Fruit fly (Drosophila melanogaster): ENCODE measurements around the gene Pxt.

- TF ChIP-seq sage (GFP tag; optimal IDR thresholded peaks at IDR 0.05) (no peak), lola (GFP tag; optimal IDR thresholded peaks at IDR 0.05) (no peak), Mio (GFP tag; optimal IDR thresholded peaks at IDR 0.05) (no peak), br (GFP tag; optimal IDR thresholded peaks at IDR 0.05) (no peak), woc (GFP tag; optimal IDR thresholded peaks at IDR 0.05) (no peak), usp (GFP tag; optimal IDR thresholded peaks at IDR 0.05) (no peak), Hr83 (GFP tag; optimal IDR thresholded peaks at IDR 0.05; ENCODE audit: poor library complexity, severe bottlenecking) (no peak), rgr (GFP tag; optimal IDR thresholded peaks at IDR 0.05) (no peak), foxo (GFP tag; optimal IDR thresholded peaks at IDR 0.05) (no peak), brk (GFP tag; optimal IDR thresholded peaks at IDR 0.05) (no peak), Hr78 (GFP tag; optimal IDR thresholded peaks at IDR 0.05) (no peak), sv (GFP tag; optimal IDR thresholded peaks at IDR 0.05) (no peak), Hnf4 (GFP tag; optimal IDR thresholded peaks at IDR 0.05) (no peak)
Measured at dm6 chr3R:17711646-17711975, 7.6 kb upstream of the Pxt start.
